Fruit fly (Drosophila melanogaster) Kc167 (cell line): ENCODE results near the gene slou.

Experiments used
- Myc ChIP-seq: fragments of >200 bp; optimal IDR thresholded peaks from 2 replicates; lab custom pipeline; 2017; ENCODE audit warnings: missing external identifiers
- Sin3A ChIP-seq: fragments of >200 bp; optimal IDR thresholded peaks from 2 replicates; lab custom pipeline; 2018; ENCODE audit warnings: missing external identifiers
- h ChIP-seq: fragments of >200 bp; optimal IDR thresholded peaks from 3 replicates; lab custom pipeline; 2018; ENCODE audit warnings: missing external identifiers
- insv ChIP-seq: fragments of >200 bp; optimal IDR thresholded peaks from 3 replicates; lab custom pipeline; 2018; ENCODE audit warnings: missing external identifiers
- psq ChIP-seq: fragments of >200 bp; optimal IDR thresholded peaks from 2 replicates; lab custom pipeline; 2017; ENCODE audit warnings: missing external identifiers
- ttk ChIP-seq: sonication (Bioruptor generic); optimal IDR thresholded peaks from 2 replicates; lab custom pipeline; 2017; ENCODE audit warnings: missing external identifiers

Gene slou

DNA sequence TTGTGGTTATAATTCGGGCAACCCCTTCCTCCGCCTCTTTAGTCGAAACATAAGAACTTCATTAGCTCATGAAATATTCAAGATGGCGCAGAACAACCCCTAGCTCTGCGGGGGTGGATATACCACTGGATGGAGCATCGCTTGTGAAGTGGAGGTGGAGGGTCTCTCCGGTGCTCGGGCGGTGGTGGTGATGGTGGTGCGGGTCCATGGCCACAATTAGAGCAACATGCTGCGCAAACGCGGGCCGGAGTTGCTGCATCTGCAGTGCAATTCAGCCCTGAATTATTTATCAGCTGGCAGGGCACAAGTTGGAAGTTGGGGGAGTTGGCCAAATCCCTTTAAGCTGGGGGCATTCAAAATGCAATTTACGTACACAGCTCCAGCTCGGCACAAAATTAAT is 46.0 kb downstream of the slou start:
- no peak for TF ChIP-seq ttk
- TF ChIP-seq h (lab: Kevin White, UChicago): no peak
- TF ChIP-seq Sin3A (lab: Kevin White, UChicago): no peak
- no peak for TF ChIP-seq Myc (lab: Kevin White, UChicago)
- TF ChIP-seq insv: no peak
- TF ChIP-seq psq (lab: Kevin White, UChicago): no peak

DNA sequence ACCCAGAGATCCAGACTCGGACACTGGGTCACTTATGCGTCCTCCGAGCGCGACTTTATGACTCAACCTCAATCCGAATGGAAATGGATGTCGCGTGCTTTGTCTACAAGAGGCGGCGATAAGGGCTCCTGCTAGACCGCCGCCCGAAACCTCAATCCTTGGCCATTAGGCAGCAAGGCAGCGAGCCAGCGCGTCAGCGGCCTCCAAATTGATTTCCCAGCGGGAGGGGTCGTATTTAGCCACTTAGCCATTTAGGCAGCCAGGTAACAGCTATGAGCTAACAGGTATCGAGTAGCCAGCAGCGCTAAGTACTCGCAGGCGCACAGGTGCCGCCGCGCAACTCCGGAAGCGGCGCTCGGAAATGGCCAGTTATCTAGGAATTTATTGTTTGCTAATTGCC is 50.7 kb downstream of the slou start:
- TF ChIP-seq h (lab: Kevin White, UChicago) (no peak), psq (lab: Kevin White, UChicago) (no peak), Myc (lab: Kevin White, UChicago) (no peak)

DNA sequence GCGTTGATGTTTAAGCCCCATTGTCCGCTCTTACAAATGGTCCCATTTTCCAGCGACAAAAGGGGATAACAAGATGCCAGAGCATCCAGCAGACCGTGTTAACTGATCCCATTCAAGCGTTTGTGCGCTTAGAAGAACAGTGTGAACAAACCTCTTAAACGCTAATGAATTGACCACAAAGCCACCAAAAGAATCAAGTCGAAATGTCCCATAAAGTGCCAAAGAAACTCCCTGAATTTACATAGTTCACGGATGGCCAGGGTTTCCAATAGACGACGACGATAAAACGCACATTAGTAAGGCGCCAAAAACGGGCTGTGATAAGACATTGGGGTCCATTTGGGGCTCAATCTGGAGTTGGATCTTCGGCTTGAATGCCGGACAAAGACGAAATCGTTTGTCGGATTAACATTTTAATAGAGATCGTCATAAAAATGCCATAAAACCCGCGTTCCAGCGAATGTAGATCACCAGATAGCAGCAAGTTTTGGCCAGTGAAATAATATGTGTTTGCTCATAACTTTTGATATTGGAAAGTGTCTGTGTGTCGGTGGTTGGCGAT is 55.6 kb downstream of the slou start:
- TF ChIP-seq ttk (no peak), insv (no peak), psq (lab: Kevin White, UChicago) (no peak), h (lab: Kevin White, UChicago) (no peak), Myc (lab: Kevin White, UChicago) (no peak), Sin3A (lab: Kevin White, UChicago) (no peak)

DNA sequence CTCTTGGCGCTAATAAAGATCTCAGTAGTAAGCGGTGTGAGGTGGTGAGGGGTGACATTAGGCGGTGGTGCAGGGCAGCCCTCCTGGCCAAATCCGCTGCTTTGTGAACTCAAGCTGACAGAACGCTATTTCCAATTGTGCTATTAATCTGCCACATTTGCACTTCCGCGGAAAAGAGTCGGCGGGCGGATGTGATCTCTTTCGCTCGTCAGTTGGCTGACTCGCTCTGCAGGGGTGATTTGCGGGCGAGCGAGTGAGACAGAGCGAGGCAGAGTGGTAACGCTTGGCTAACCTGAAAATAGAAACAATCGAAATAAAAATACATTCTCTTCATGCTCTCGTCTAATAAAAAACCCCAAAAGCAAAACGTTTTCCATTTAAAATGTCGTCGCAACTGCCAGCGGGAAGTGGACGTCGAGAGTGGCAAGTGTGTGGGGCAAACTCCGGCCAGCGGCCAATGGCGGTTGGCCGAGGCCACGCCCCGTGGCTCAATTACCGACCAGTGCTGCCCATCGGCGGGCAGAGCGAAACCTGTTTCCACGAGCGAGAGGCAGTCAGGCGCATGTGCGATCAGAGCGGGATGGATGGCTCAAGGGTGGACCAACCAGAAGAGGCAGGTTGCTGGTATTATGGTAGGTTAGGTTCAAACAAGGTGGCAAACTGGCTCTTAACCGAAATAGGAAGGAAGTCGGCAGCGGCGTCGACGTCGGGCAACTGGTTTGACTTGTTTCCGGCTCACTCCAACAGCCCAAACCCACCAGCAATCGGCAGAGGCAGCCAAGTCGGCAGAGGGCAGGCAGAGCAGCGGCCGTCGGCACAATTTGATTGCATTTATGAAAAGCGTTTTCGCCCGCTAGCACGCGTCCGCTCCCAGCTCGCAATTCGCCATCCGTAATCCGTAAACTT is 57.6 kb downstream of the slou start, which contains the start of gene C15:
C15 (plus strand) TSS at position 856 of the 906 bp plus-strand sequence.
- no peak for TF ChIP-seq h (lab: Kevin White, UChicago)
